Worm (Caenorhabditis elegans) whole organism, L3 larva: ENCODE measurements around the gene srh-231.

Experiments
- egl-27 ChIP-seq: sonication (generic microtip); optimal IDR thresholded peaks from 4 replicates; lab custom pipeline; 2017; ENCODE audit warnings: missing biosample characterization, missing genetic modification reagents, missing genetic modification characterization
- lin-15B ChIP-seq: fragments of 150-350 bp; optimal IDR thresholded peaks from 2 replicates; lab custom pipeline; 2014; ENCODE audit warnings: missing biosample characterization, missing genetic modification characterization
- nhr-25 ChIP-seq: sonication (generic microtip); optimal IDR thresholded peaks from 2 replicates; lab custom pipeline; 2017; ENCODE audit warnings: missing biosample characterization, missing genetic modification characterization
- skn-1 ChIP-seq: fragments of 150-350 bp; optimal IDR thresholded peaks from 2 replicates; lab custom pipeline; 2014; ENCODE audit warnings: missing biosample characterization, missing genetic modification characterization
- unc-62 ChIP-seq: fragments of 150-350 bp; sonication (generic microtip); optimal IDR thresholded peaks from 4 replicates; lab custom pipeline; 2014; ENCODE audit warnings: missing biosample characterization, missing genetic modification reagents, missing genetic modification characterization
- ztf-11 ChIP-seq: fragments of 150-350 bp; optimal IDR thresholded peaks from 2 replicates; lab custom pipeline; 2014; ENCODE audit warnings: missing biosample characterization, missing genetic modification characterization

DNA sequence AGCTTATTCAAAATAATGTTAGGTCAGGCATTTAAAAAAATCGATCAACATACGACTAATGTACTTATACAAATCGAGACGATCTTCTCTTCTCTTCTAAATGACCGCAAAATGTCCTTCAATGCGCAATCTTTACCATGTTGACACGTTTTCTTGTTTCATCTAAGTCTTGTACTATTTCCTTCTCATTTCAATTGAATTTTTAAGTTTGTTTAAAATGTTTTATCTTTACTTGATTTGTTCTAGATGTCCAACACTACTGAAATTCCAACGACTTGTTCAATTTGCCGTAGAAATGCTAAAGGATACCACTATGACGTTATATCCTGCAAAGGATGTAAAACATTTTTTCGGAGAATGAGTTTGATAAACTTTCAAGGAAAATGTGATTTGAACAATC, 10.1 kb downstream of the srh-231 start, which contains the start of the genes nhr-263 and nhr-148:
- TF ChIP-seq skn-1 (tag; lab: Kevin White, UChicago) (no peak), nhr-25 (tag; lab: Kevin White, UChicago) (peak; percentile 43), lin-15B (tag; lab: Kevin White, UChicago) (no peak), egl-27 (tag; lab: Kevin White, UChicago) (no peak), unc-62 (GFP tag; lab: Kevin White, UChicago) (no peak), ztf-11 (tag; lab: Kevin White, UChicago) (no peak)
